Fruit fly (Drosophila melanogaster) whole organism, wandering third instar larva: ENCODE measurements around the gene CSN1a.

Source experiments
- CrebA ChIP-seq: fragments of 200-800 bp; sonication (Bioruptor generic); optimal IDR thresholded peaks from 2 replicates; lab custom pipeline; 2016; ENCODE audit warnings: missing biosample characterization, mild to moderate bottlenecking, missing genetic modification characterization, borderline replicate concordance
- Hr78 ChIP-seq: fragments of >200 bp; optimal IDR thresholded peaks from 2 replicates; lab custom pipeline; 2017; ENCODE audit warnings: missing biosample characterization, missing genetic modification characterization
- OdsH ChIP-seq: fragments of 200-800 bp; sonication (Bioruptor generic); optimal IDR thresholded peaks from 2 replicates; lab custom pipeline; 2016; ENCODE audit warnings: missing biosample characterization, mild to moderate bottlenecking, missing genetic modification characterization
- Vsx2 ChIP-seq: fragments of 200-300, 225-300 bp; sonication (Bioruptor generic); optimal IDR thresholded peaks from 2 replicates; lab custom pipeline; 2018; ENCODE audit warnings: missing biosample characterization, missing genetic modification characterization; ENCODE audit not compliant: partially characterized antibody
- foxo ChIP-seq, 2 experiments: fragments of 200-800 bp; sonication (Bioruptor generic); optimal IDR thresholded peaks; 2 replicates in 1 of 2; 3 replicates in 1 of 2; lab custom pipeline; 2016 to 2017; ENCODE audit warnings: missing biosample characterization in 2 of 2, missing genetic modification characterization in 2 of 2
- h ChIP-seq: fragments of 200-800 bp; sonication (Bioruptor generic); optimal IDR thresholded peaks from 3 replicates; lab custom pipeline; 2016; ENCODE audit warnings: missing biosample characterization, mild to moderate bottlenecking, missing genetic modification characterization
- lola ChIP-seq: fragments of >200 bp; optimal IDR thresholded peaks from 2 replicates; lab custom pipeline; 2017; ENCODE audit warnings: missing biosample characterization, missing genetic modification characterization
- psq ChIP-seq: fragments of 200-800 bp; sonication (Bioruptor generic); optimal IDR thresholded peaks from 3 replicates; lab custom pipeline; 2017; ENCODE audit warnings: missing biosample characterization, mild to moderate bottlenecking, missing genetic modification characterization, moderate library complexity
- tai ChIP-seq: sonication (Bioruptor generic); optimal IDR thresholded peaks from 2 replicates; lab custom pipeline; 2016; ENCODE audit warnings: missing biosample characterization, missing genetic modification characterization

dm6 chr2L:14713467-14713866, 49.1 kb upstream of the CSN1a start, which contains the start of gene CG34165:
- TF ChIP-seq OdsH (no peak), lola (GFP tag; lab: Kevin White, UChicago) (no peak), Vsx2 (no peak), psq (GFP tag; lab: Kevin White, UChicago) (no peak), tai (GFP tag; lab: Kevin White, UChicago) (no peak), foxo (GFP tag; optimal IDR thresholded peaks at IDR 0.05; lab: Kevin White, UChicago) (no peak), Hr78 (GFP tag; lab: Kevin White, UChicago) (no peak), h (GFP tag; lab: Kevin White, UChicago) (no peak), CrebA (GFP tag; lab: Kevin White, UChicago) (no peak)
